Worm (Caenorhabditis elegans): ENCODE measurements around the gene pipp-4P.

The pipp-4P gene

ce11 chrIII:2866597-2866996 lies 47.5 kb downstream of the pipp-4P start:
- no peak for TF ChIP-seq efl-1 (optimal IDR thresholded peaks at IDR 0.05)
- TF ChIP-seq efl-1 (GFP tag; optimal IDR thresholded peaks at IDR 0.05 in 1 of 2): peak in 1 of 2 experiments; percentile 11
- TF ChIP-seq egl-27 (tag; optimal IDR thresholded peaks at IDR 0.05): no peak

DNA sequence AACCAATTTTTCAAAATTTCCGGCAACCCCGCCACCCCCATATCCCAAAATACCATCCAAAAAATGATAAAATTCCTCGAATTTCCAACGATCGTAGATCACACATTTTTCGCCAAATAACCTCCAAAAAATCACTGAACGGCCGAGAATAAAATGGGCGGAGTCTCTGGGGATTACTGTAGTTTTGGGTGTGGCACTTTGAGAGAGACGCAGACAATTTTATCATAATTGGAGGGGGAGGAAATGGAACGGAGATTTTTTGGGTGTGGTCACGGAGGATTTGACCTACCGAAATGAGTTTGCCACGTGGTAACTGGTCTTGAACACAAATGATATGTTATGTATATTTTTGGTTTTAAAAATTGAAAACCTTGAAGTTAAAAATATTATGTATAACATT lies 49.3 kb downstream of the pipp-4P start:
- TF ChIP-seq nhr-90 (tag; optimal IDR thresholded peaks at IDR 0.05; ENCODE audit: poor library complexity) (no peak), unc-62 (GFP tag; optimal IDR thresholded peaks at IDR 0.05) (no peak), snu-23 (GFP tag; optimal IDR thresholded peaks at IDR 0.05) (no peak), unc-98 (GFP tag; IDR thresholded peaks at IDR 0.05) (no peak), lsy-2 (tag; optimal IDR thresholded peaks at IDR 0.05) (peak in 1 of 2 experiments; percentile 38), mdl-1 (tag; optimal IDR thresholded peaks at IDR 0.05) (no peak), nhr-85 (tag) (peak; percentile 33), ztf-4 (tag; optimal IDR thresholded peaks at IDR 0.05) (no peak), efl-3 (GFP tag; optimal IDR thresholded peaks at IDR 0.05) (no peak), lin-14 (GFP tag; optimal IDR thresholded peaks at IDR 0.05) (peak; percentile 22), sup-37 (GFP tag; optimal IDR thresholded peaks at IDR 0.05) (no peak), grh-1 (GFP tag; IDR thresholded peaks at IDR 0.05) (no peak)

ce11 chrIII:2869033-2869432 lies 50.0 kb downstream of the pipp-4P start:
- TF ChIP-seq ztf-11 (tag; optimal IDR thresholded peaks at IDR 0.05) (no peak), elt-3 (tag; optimal IDR thresholded peaks at IDR 0.05) (peak in 1 of 6 experiments; percentile 7)

ce11 chrIII:2869512-2869911 lies 50.4 kb downstream of the pipp-4P start:
- TF ChIP-seq ceh-8 (GFP tag; optimal IDR thresholded peaks at IDR 0.05) (no peak), elt-2 (tag; optimal IDR thresholded peaks at IDR 0.05) (peak; percentile 45)

- TF ChIP-seq alr-1 (tag; optimal IDR thresholded peaks at IDR 0.05; ENCODE audit: borderline replicate concordance) (no peak), unc-130 (tag; optimal IDR thresholded peaks at IDR 0.05) (no peak), aha-1 (tag; optimal IDR thresholded peaks at IDR 0.05) (no peak), nhr-19 (GFP tag; conservative IDR thresholded peaks at IDR 0.05) (no peak), tbx-2 (tag; optimal IDR thresholded peaks at IDR 0.05) (no peak), fos-1 (tag; optimal IDR thresholded peaks at IDR 0.05) (no peak), nhr-84 (tag; optimal IDR thresholded peaks at IDR 0.05) (no peak), mab-9 (GFP tag; IDR thresholded peaks at IDR 0.05) (no peak), pag-3 (tag; optimal IDR thresholded peaks at IDR 0.05; ENCODE audit: borderline replicate concordance, insufficient read depth) (no peak), unc-62 (GFP tag; optimal IDR thresholded peaks at IDR 0.05) (no peak), nhr-85 (tag) (no peak), lin-35 (GFP tag; optimal IDR thresholded peaks at IDR 0.05) (peak in 1 of 2 experiments; percentile 31), swsn-7 (tag; optimal IDR thresholded peaks at IDR 0.05) (no peak), lin-14 (GFP tag; optimal IDR thresholded peaks at IDR 0.05) (no peak), nhr-77 (tag; optimal IDR thresholded peaks at IDR 0.05) (no peak), ceh-88 (GFP tag; IDR thresholded peaks at IDR 0.05) (no peak), ceh-90 (tag; optimal IDR thresholded peaks at IDR 0.05) (no peak), jun-1 (tag; optimal IDR thresholded peaks at IDR 0.05) (peak; percentile 33), zag-1 (tag; optimal IDR thresholded peaks at IDR 0.05) (no peak), elt-2 (tag; optimal IDR thresholded peaks at IDR 0.05) (peak; percentile 86), F16B12.6 (tag; optimal IDR thresholded peaks at IDR 0.05) (no peak), efl-3 (GFP tag; optimal IDR thresholded peaks at IDR 0.05) (no peak), nhr-90 (tag; optimal IDR thresholded peaks at IDR 0.05; ENCODE audit: poor library complexity) (no peak), dsc-1 (tag; optimal IDR thresholded peaks at IDR 0.05) (no peak), rnt-1 (tag; optimal IDR thresholded peaks at IDR 0.05) (no peak), sox-4 (tag; optimal IDR thresholded peaks at IDR 0.05) (no peak), nhr-237 (tag; optimal IDR thresholded peaks at IDR 0.05) (no peak), nhr-76 (tag; optimal IDR thresholded peaks at IDR 0.05) (no peak), mef-2 (tag; optimal IDR thresholded peaks at IDR 0.05) (no peak), mep-1 (tag; optimal IDR thresholded peaks at IDR 0.05) (no peak), aly-2 (tag; optimal IDR thresholded peaks at IDR 0.05) (no peak), hlh-4 (tag; optimal IDR thresholded peaks at IDR 0.05) (no peak), ceh-8 (GFP tag; optimal IDR thresholded peaks at IDR 0.05) (no peak), unc-98 (GFP tag; IDR thresholded peaks at IDR 0.05) (no peak), ztf-11 (tag; optimal IDR thresholded peaks at IDR 0.05) (no peak)
Measured at ce11 chrIII:2870228-2870627, 51.1 kb downstream of the pipp-4P start.

Data from whole organism, L1 larva.